Worm (Caenorhabditis elegans) whole organism, early embryonic: ENCODE results near the gene hch-1.

Experiments
- B0310.2 ChIP-seq: sonication (generic microtip); optimal IDR thresholded peaks from 2 replicates; lab custom pipeline; 2016; ENCODE audit warnings: mild to moderate bottlenecking, missing genetic modification characterization, missing compliant biosample characterization
- F13C5.2 ChIP-seq: sonication (generic microtip); optimal IDR thresholded peaks from 2 replicates; lab custom pipeline; 2017; ENCODE audit warnings: mild to moderate bottlenecking, missing genetic modification characterization, inconsistent platforms, missing compliant biosample characterization
- aly-1 ChIP-seq: sonication (generic microtip); optimal IDR thresholded peaks from 2 replicates; lab custom pipeline; 2016; ENCODE audit warnings: missing genetic modification characterization, missing compliant biosample characterization
- ama-1 ChIP-seq: fragments of 150-350 bp; optimal IDR thresholded peaks from 2 replicates; lab custom pipeline; 2014
- ceh-13 ChIP-seq: fragments of 200-800 bp; sonication (Bioruptor generic); optimal IDR thresholded peaks from 2 replicates; lab custom pipeline; 2018; ENCODE audit warnings: mild to moderate bottlenecking, missing genetic modification characterization, missing compliant biosample characterization
- ceh-36 ChIP-seq: sonication (generic microtip); optimal IDR thresholded peaks from 2 replicates; lab custom pipeline; 2016; ENCODE audit warnings: missing genetic modification characterization, inconsistent platforms, missing compliant biosample characterization
- ets-7 ChIP-seq: sonication (generic microtip); optimal IDR thresholded peaks from 2 replicates; lab custom pipeline; 2016; ENCODE audit warnings: missing genotype, missing genetic modification characterization, missing compliant biosample characterization
- flt-1 ChIP-seq: fragments of 200-800 bp; sonication (Bioruptor generic); IDR thresholded peaks from 2 replicates; pipeline ENCODE4 v1.3.6; 2022; ENCODE audit warnings: missing genetic modification characterization, missing compliant biosample characterization
- hmbx-1 ChIP-seq: sonication (generic microtip); optimal IDR thresholded peaks from 2 replicates; lab custom pipeline; 2016; ENCODE audit warnings: mild to moderate bottlenecking, missing genetic modification characterization, missing compliant biosample characterization
- hmg-4 ChIP-seq: fragments of 200-800 bp; sonication (Bioruptor generic); optimal IDR thresholded peaks from 2 replicates; lab custom pipeline; 2018; ENCODE audit warnings: mild to moderate bottlenecking, missing genetic modification characterization, missing compliant biosample characterization
- hnd-1 ChIP-seq: sonication (generic microtip); optimal IDR thresholded peaks from 2 replicates; lab custom pipeline; 2016; ENCODE audit warnings: missing genetic modification characterization, missing compliant biosample characterization
- pes-1 ChIP-seq: fragments of 200-800 bp; sonication (Bioruptor generic); IDR thresholded peaks from 2 replicates; pipeline ENCODE4 v1.3.6; 2022; ENCODE audit warnings: missing genetic modification reagents, missing genetic modification characterization, missing compliant biosample characterization
- scrt-1 ChIP-seq: fragments of 200-800 bp; sonication (Bioruptor generic); IDR thresholded peaks from 2 replicates; pipeline ENCODE4 v1.3.6; 2022; ENCODE audit warnings: missing genetic modification characterization, missing compliant biosample characterization
- sea-1 ChIP-seq: fragments of 200-800 bp; sonication (Bioruptor generic); conservative IDR thresholded peaks from 2 replicates; pipeline ENCODE4 v1.3.6; 2022; ENCODE audit warnings: missing genetic modification characterization, missing compliant biosample characterization
- tbx-11 ChIP-seq: fragments of 200-800 bp; sonication (Bioruptor generic); IDR thresholded peaks from 2 replicates; pipeline ENCODE4 v1.3.6; 2022; ENCODE audit warnings: missing genetic modification characterization, missing compliant biosample characterization
- tbx-37 ChIP-seq: fragments of 200-800 bp; sonication (Bioruptor generic); conservative IDR thresholded peaks from 2 replicates; pipeline ENCODE4 v1.3.6; 2022; ENCODE audit warnings: missing genetic modification reagents, missing genetic modification characterization, missing compliant biosample characterization
- tra-4 ChIP-seq: sonication (generic microtip); optimal IDR thresholded peaks from 2 replicates; lab custom pipeline; 2017; ENCODE audit warnings: missing genetic modification characterization, missing compliant biosample characterization

The hch-1 gene

ce11 chrX:14724935-14725334 is 25.2 kb upstream of the hch-1 start:
- no peak for TF ChIP-seq sea-1
- no peak for TF ChIP-seq ama-1
- no peak for TF ChIP-seq scrt-1 (GFP tag; lab: Robert Waterston, UW)
- no peak for TF ChIP-seq ets-7 (tag; lab: Kevin White, UChicago)
- TF ChIP-seq tbx-11 (GFP tag; lab: Robert Waterston, UW), result no peak
- TF ChIP-seq B0310.2 (tag; lab: Kevin White, UChicago), result no peak
- no peak for TF ChIP-seq F13C5.2 (tag; lab: Kevin White, UChicago)
- no peak for TF ChIP-seq hmbx-1 (tag; lab: Kevin White, UChicago)
- TF ChIP-seq hmg-4 (GFP tag; lab: Kevin White, UChicago), result no peak
- TF ChIP-seq flt-1 (GFP tag; lab: Robert Waterston, UW), result no peak
- no peak for TF ChIP-seq pes-1 (GFP tag; lab: Robert Waterston, UW)
- TF ChIP-seq ceh-36 (tag; lab: Kevin White, UChicago), result no peak
- no peak for TF ChIP-seq tbx-37 (GFP tag; lab: Robert Waterston, UW)
- TF ChIP-seq aly-1 (tag; lab: Kevin White, UChicago), result no peak
- TF ChIP-seq ceh-13 (GFP tag; lab: Kevin White, UChicago), result no peak
- TF ChIP-seq hnd-1 (tag; lab: Kevin White, UChicago), result no peak
- no peak for TF ChIP-seq tra-4 (tag; lab: Kevin White, UChicago)

ce11 chrX:14721098-14721497 is 21.3 kb upstream of the hch-1 start, which contains the start of gene F33C8.2:
F33C8.2 (plus strand) TSS chrX:14721398.
- TF ChIP-seq ets-7 (tag; lab: Kevin White, UChicago) (no peak), ceh-36 (tag; lab: Kevin White, UChicago) (no peak), ceh-13 (GFP tag; lab: Kevin White, UChicago) (no peak), B0310.2 (tag; lab: Kevin White, UChicago) (no peak), tbx-11 (GFP tag; lab: Robert Waterston, UW) (no peak), tbx-37 (GFP tag; lab: Robert Waterston, UW) (no peak), F13C5.2 (tag; lab: Kevin White, UChicago) (no peak), sea-1 (no peak), ama-1 (no peak), scrt-1 (GFP tag; lab: Robert Waterston, UW) (no peak), flt-1 (GFP tag; lab: Robert Waterston, UW) (no peak), aly-1 (tag; lab: Kevin White, UChicago) (no peak), hmg-4 (GFP tag; lab: Kevin White, UChicago) (no peak), tra-4 (tag; lab: Kevin White, UChicago) (no peak), hnd-1 (tag; lab: Kevin White, UChicago) (no peak)

- TF ChIP-seq ets-7 (tag; lab: Kevin White, UChicago) (no peak), flt-1 (GFP tag; lab: Robert Waterston, UW) (no peak), scrt-1 (GFP tag; lab: Robert Waterston, UW) (no peak), F13C5.2 (tag; lab: Kevin White, UChicago) (no peak), ama-1 (no peak), aly-1 (tag; lab: Kevin White, UChicago) (no peak), hmbx-1 (tag; lab: Kevin White, UChicago) (no peak), ceh-13 (GFP tag; lab: Kevin White, UChicago) (no peak), hnd-1 (tag; lab: Kevin White, UChicago) (no peak), pes-1 (GFP tag; lab: Robert Waterston, UW) (no peak), tbx-11 (GFP tag; lab: Robert Waterston, UW) (no peak), B0310.2 (tag; lab: Kevin White, UChicago) (no peak), sea-1 (no peak), ceh-36 (tag; lab: Kevin White, UChicago) (no peak), tbx-37 (GFP tag; lab: Robert Waterston, UW) (no peak), hmg-4 (GFP tag; lab: Kevin White, UChicago) (no peak), tra-4 (tag; lab: Kevin White, UChicago) (no peak)
Observed at ce11 chrX:14717782-14718181, 18.0 kb upstream of the hch-1 start.

ce11 chrX:14715459-14715858 is 15.7 kb upstream of the hch-1 start:
- TF ChIP-seq hnd-1 (tag; lab: Kevin White, UChicago) (no peak), ceh-13 (GFP tag; lab: Kevin White, UChicago) (no peak), tbx-37 (GFP tag; lab: Robert Waterston, UW) (no peak), tbx-11 (GFP tag; lab: Robert Waterston, UW) (no peak), flt-1 (GFP tag; lab: Robert Waterston, UW) (no peak), B0310.2 (tag; lab: Kevin White, UChicago) (no peak), tra-4 (tag; lab: Kevin White, UChicago) (no peak), F13C5.2 (tag; lab: Kevin White, UChicago) (no peak), hmbx-1 (tag; lab: Kevin White, UChicago) (no peak), ceh-36 (tag; lab: Kevin White, UChicago) (no peak), pes-1 (GFP tag; lab: Robert Waterston, UW) (no peak), aly-1 (tag; lab: Kevin White, UChicago) (no peak), ama-1 (no peak), scrt-1 (GFP tag; lab: Robert Waterston, UW) (no peak), hmg-4 (GFP tag; lab: Kevin White, UChicago) (no peak), sea-1 (no peak)

ce11 chrX:14711168-14711629 is 11.4 kb upstream of the hch-1 start, which contains the start of gene atrn-1:
atrn-1 (plus strand) TSS chrX:14711579.
- TF ChIP-seq scrt-1 (GFP tag; lab: Robert Waterston, UW) (no peak), tbx-11 (GFP tag; lab: Robert Waterston, UW) (no peak), sea-1 (no peak), hmg-4 (GFP tag; lab: Kevin White, UChicago) (no peak), B0310.2 (tag; lab: Kevin White, UChicago) (no peak), hmbx-1 (tag; lab: Kevin White, UChicago) (no peak), flt-1 (GFP tag; lab: Robert Waterston, UW) (no peak), ceh-13 (GFP tag; lab: Kevin White, UChicago) (no peak), ets-7 (tag; lab: Kevin White, UChicago) (no peak), pes-1 (GFP tag; lab: Robert Waterston, UW) (no peak), ama-1 (no peak), hnd-1 (tag; lab: Kevin White, UChicago) (no peak), F13C5.2 (tag; lab: Kevin White, UChicago) (no peak), tbx-37 (GFP tag; lab: Robert Waterston, UW) (no peak), ceh-36 (tag; lab: Kevin White, UChicago) (no peak), aly-1 (tag; lab: Kevin White, UChicago) (no peak), tra-4 (tag; lab: Kevin White, UChicago) (no peak)

ce11 chrX:14709591-14709990 is 9.8 kb upstream of the hch-1 start:
- TF ChIP-seq tbx-37 (GFP tag; lab: Robert Waterston, UW) (no peak), B0310.2 (tag; lab: Kevin White, UChicago) (no peak), F13C5.2 (tag; lab: Kevin White, UChicago) (no peak), tra-4 (tag; lab: Kevin White, UChicago) (no peak), hmg-4 (GFP tag; lab: Kevin White, UChicago) (no peak), scrt-1 (GFP tag; lab: Robert Waterston, UW) (no peak), ceh-36 (tag; lab: Kevin White, UChicago) (no peak), tbx-11 (GFP tag; lab: Robert Waterston, UW) (no peak), aly-1 (tag; lab: Kevin White, UChicago) (no peak), sea-1 (no peak), ets-7 (tag; lab: Kevin White, UChicago) (no peak), ama-1 (no peak), hnd-1 (tag; lab: Kevin White, UChicago) (no peak)
